Worm (Caenorhabditis elegans) whole organism, late embryonic: ENCODE results near the gene M02E1.1.

Source experiments
- C08G9.2 ChIP-seq: sonication (generic microtip); optimal IDR thresholded peaks from 2 replicates; lab custom pipeline; 2016; ENCODE audit warnings: mild to moderate bottlenecking, missing genetic modification characterization, moderate library complexity, missing compliant biosample characterization
- C38D4.7 ChIP-seq: fragments of 200-800 bp; sonication (Bioruptor generic); optimal IDR thresholded peaks from 2 replicates; lab custom pipeline; 2018; ENCODE audit warnings: mild to moderate bottlenecking, missing genetic modification characterization, moderate library complexity, missing compliant biosample characterization
- F13H6.1 ChIP-seq: sonication (generic microtip); optimal IDR thresholded peaks from 2 replicates; lab custom pipeline; 2016; ENCODE audit warnings: missing genetic modification characterization, missing compliant biosample characterization
- K09A11.1 ChIP-seq: sonication (generic microtip); optimal IDR thresholded peaks from 2 replicates; lab custom pipeline; 2017; ENCODE audit warnings: antibody characterized with exemption, mild to moderate bottlenecking, missing genetic modification characterization, missing compliant biosample characterization; ENCODE audit not compliant: insufficient read depth
- ceh-14 ChIP-seq: sonication (generic microtip); optimal IDR thresholded peaks from 2 replicates; lab custom pipeline; 2016; ENCODE audit warnings: missing genotype, missing genetic modification characterization, missing compliant biosample characterization
- ceh-18 ChIP-seq: sonication (generic microtip); optimal IDR thresholded peaks from 2 replicates; lab custom pipeline; 2016; ENCODE audit warnings: missing genetic modification characterization, missing compliant biosample characterization
- ceh-2 ChIP-seq: sonication (generic microtip); optimal IDR thresholded peaks from 2 replicates; lab custom pipeline; 2016; ENCODE audit warnings: missing genotype, missing genetic modification characterization, missing compliant biosample characterization
- ceh-22 ChIP-seq: sonication (generic microtip); optimal IDR thresholded peaks from 2 replicates; lab custom pipeline; 2017; ENCODE audit warnings: missing biosample characterization, missing genetic modification characterization
- ceh-31 ChIP-seq: sonication (generic microtip); optimal IDR thresholded peaks from 2 replicates; lab custom pipeline; 2016; ENCODE audit warnings: missing genetic modification characterization, missing compliant biosample characterization
- ceh-45 ChIP-seq: fragments of 200-800 bp; sonication (Bioruptor generic); IDR thresholded peaks from 2 replicates; pipeline ENCODE4 v1.3.6; 2022; ENCODE audit warnings: missing genetic modification reagents, missing genetic modification characterization, missing compliant biosample characterization
- ceh-48 ChIP-seq: sonication (generic microtip); optimal IDR thresholded peaks from 2 replicates; lab custom pipeline; 2016; ENCODE audit warnings: missing genetic modification characterization, inconsistent platforms, missing compliant biosample characterization
- dmd-4 ChIP-seq: sonication (generic microtip); optimal IDR thresholded peaks from 2 replicates; lab custom pipeline; 2016; ENCODE audit warnings: borderline replicate concordance, missing genetic modification characterization, missing compliant biosample characterization
- elt-4 ChIP-seq: sonication (generic microtip); optimal IDR thresholded peaks from 2 replicates; lab custom pipeline; 2016; ENCODE audit warnings: missing genetic modification characterization, missing compliant biosample characterization
- fax-1 ChIP-seq: sonication (generic microtip); optimal IDR thresholded peaks from 2 replicates; lab custom pipeline; 2016; ENCODE audit warnings: missing genotype, missing genetic modification characterization, missing compliant biosample characterization
- gmeb-2 ChIP-seq: sonication (generic microtip); optimal IDR thresholded peaks from 2 replicates; lab custom pipeline; 2016; ENCODE audit warnings: missing genetic modification characterization, inconsistent platforms, missing compliant biosample characterization
- hlh-13 ChIP-seq: fragments of 200-800 bp; sonication (Bioruptor generic); optimal IDR thresholded peaks from 2 replicates; lab custom pipeline; 2018; ENCODE audit warnings: mild to moderate bottlenecking, missing genetic modification characterization, missing compliant biosample characterization
- hlh-15 ChIP-seq: sonication (generic microtip); optimal IDR thresholded peaks from 2 replicates; lab custom pipeline; 2016; ENCODE audit warnings: missing genetic modification characterization, missing compliant biosample characterization
- hlh-30 ChIP-seq: sonication (generic microtip); optimal IDR thresholded peaks from 2 replicates; lab custom pipeline; 2017; ENCODE audit warnings: antibody characterized with exemption, missing genetic modification characterization, missing compliant biosample characterization; ENCODE audit not compliant: insufficient read depth
- nfya-1 ChIP-seq: sonication (generic microtip); optimal IDR thresholded peaks from 2 replicates; lab custom pipeline; 2017; ENCODE audit warnings: missing genetic modification characterization, mild to moderate bottlenecking, missing compliant biosample characterization, antibody characterized with exemption, moderate library complexity
- odd-2 ChIP-seq: sonication (generic microtip); optimal IDR thresholded peaks from 2 replicates; lab custom pipeline; 2017; ENCODE audit warnings: antibody characterized with exemption, mild to moderate bottlenecking, missing genetic modification characterization, missing compliant biosample characterization
- pat-9 ChIP-seq: fragments of 200-800 bp; sonication (Bioruptor generic); optimal IDR thresholded peaks from 2 replicates; lab custom pipeline; 2018; ENCODE audit warnings: mild to moderate bottlenecking, missing genetic modification characterization, moderate library complexity, missing compliant biosample characterization
- pax-1 ChIP-seq: fragments of 150-350 bp; optimal IDR thresholded peaks from 2 replicates; lab custom pipeline; 2014; ENCODE audit warnings: missing biosample characterization, missing genetic modification characterization
- pha-2 ChIP-seq: sonication (generic microtip); optimal IDR thresholded peaks from 2 replicates; lab custom pipeline; 2017; ENCODE audit warnings: mild to moderate bottlenecking, missing genetic modification characterization, missing compliant biosample characterization
- sdc-2 ChIP-seq: sonication (generic microtip); optimal IDR thresholded peaks from 2 replicates; lab custom pipeline; 2016; ENCODE audit warnings: missing genotype, missing genetic modification characterization, missing compliant biosample characterization
- tbx-2 ChIP-seq: sonication (generic microtip); optimal IDR thresholded peaks from 2 replicates; lab custom pipeline; 2016; ENCODE audit warnings: missing genetic modification characterization, missing compliant biosample characterization
- tbx-7 ChIP-seq: sonication (generic microtip); optimal IDR thresholded peaks from 2 replicates; lab custom pipeline; 2016; ENCODE audit warnings: missing genotype, missing genetic modification characterization, missing compliant biosample characterization
- unc-55 ChIP-seq: sonication (generic microtip); optimal IDR thresholded peaks from 2 replicates; lab custom pipeline; 2017; ENCODE audit warnings: missing biosample characterization, missing genetic modification reagents, missing genetic modification characterization
- unc-86 ChIP-seq: sonication (generic microtip); optimal IDR thresholded peaks from 2 replicates; lab custom pipeline; 2016; ENCODE audit warnings: missing genetic modification characterization, missing compliant biosample characterization
- ztf-16 ChIP-seq: sonication (generic microtip); optimal IDR thresholded peaks from 2 replicates; lab custom pipeline; 2017; ENCODE audit warnings: missing genetic modification characterization, missing compliant biosample characterization

M02E1.1 gene

ce11 chrX:380505-380904, 54.6 kb downstream of the M02E1.1 start, which contains the start of gene R04A9.3:
TSS of gene R04A9.3 (minus strand) at chrX:380605.
- TF ChIP-seq K09A11.1 (no peak), hlh-13 (GFP tag; lab: Kevin White, UChicago) (no peak), tbx-2 (tag; lab: Kevin White, UChicago) (no peak), unc-86 (tag; lab: Kevin White, UChicago) (no peak), hlh-15 (tag; lab: Kevin White, UChicago) (no peak), sdc-2 (no peak), F13H6.1 (tag; lab: Kevin White, UChicago) (no peak), tbx-7 (no peak), C38D4.7 (no peak), C08G9.2 (tag; lab: Kevin White, UChicago) (no peak), ceh-45 (GFP tag; lab: Robert Waterston, UW) (no peak), elt-4 (tag; lab: Kevin White, UChicago) (no peak), odd-2 (tag; lab: Kevin White, UChicago) (no peak), fax-1 (tag; lab: Kevin White, UChicago) (no peak), pat-9 (tag; lab: Kevin White, UChicago) (no peak)

DNA sequence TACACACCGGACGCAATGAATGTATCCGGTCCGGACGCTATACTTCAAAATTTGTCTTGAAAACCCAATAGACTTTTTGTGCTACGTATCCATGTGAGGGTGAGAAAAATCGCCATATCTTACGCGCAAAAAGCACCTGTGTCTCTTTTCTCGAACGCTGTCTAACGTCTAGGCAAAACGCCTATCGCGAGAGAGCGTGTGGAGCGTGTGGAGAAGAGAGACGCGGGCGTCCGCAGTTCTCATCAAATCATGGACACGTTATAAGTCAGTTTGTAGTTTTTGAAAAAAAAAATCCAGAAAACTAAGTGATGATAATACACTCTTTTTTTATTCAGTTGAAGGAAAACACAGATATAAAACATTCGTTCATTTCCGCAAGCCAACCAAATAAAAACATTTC, 55.1 kb downstream of the M02E1.1 start:
- TF ChIP-seq pax-1, result no peak
- TF ChIP-seq pha-2, result no peak
- TF ChIP-seq gmeb-2, result no peak
- TF ChIP-seq ceh-18 (tag; lab: Kevin White, UChicago), result no peak
- TF ChIP-seq unc-55, result no peak
- TF ChIP-seq C08G9.2 (tag; lab: Kevin White, UChicago), result no peak
- TF ChIP-seq fax-1 (tag; lab: Kevin White, UChicago), result no peak
- TF ChIP-seq tbx-7, result no peak
- no peak for TF ChIP-seq dmd-4
- no peak for TF ChIP-seq ceh-14 (tag; lab: Kevin White, UChicago)
- no peak for TF ChIP-seq ceh-22
- TF ChIP-seq sdc-2, result no peak
- TF ChIP-seq ceh-48 (tag; lab: Kevin White, UChicago), result no peak

ce11 chrX:382692-383091, 56.8 kb downstream of the M02E1.1 start, which contains the start of gene ife-2:
TSS of gene ife-2 (minus strand) at chrX:382709.
- TF ChIP-seq hlh-30, result peak; percentile 43
- peak; percentile 41 for TF ChIP-seq tbx-2 (tag; lab: Kevin White, UChicago)
- TF ChIP-seq ceh-31, result peak; percentile 26
- no peak for TF ChIP-seq ztf-16 (tag; lab: Kevin White, UChicago)
- TF ChIP-seq ceh-2 (tag; lab: Kevin White, UChicago), result no peak
- peak; percentile 58 for TF ChIP-seq ceh-48 (tag; lab: Kevin White, UChicago)
- TF ChIP-seq nfya-1 (tag; lab: Kevin White, UChicago), result peak; percentile 95
- TF ChIP-seq sdc-2, result peak; percentile 36
